Worm (Caenorhabditis elegans) whole organism, L4 larva: ENCODE measurements around the gene mtx-2.

Source experiments
- R02D3.7 ChIP-seq: fragments of 150-350 bp; sonication (generic microtip); optimal IDR thresholded peaks from 3 replicates; lab custom pipeline; 2014; ENCODE audit warnings: missing biosample characterization, missing genetic modification characterization
- ceh-62 ChIP-seq: sonication (generic microtip); optimal IDR thresholded peaks from 2 replicates; lab custom pipeline; 2017; ENCODE audit warnings: missing biosample characterization, missing genetic modification characterization
- fos-1 ChIP-seq: fragments of 150-350 bp; optimal IDR thresholded peaks from 2 replicates; lab custom pipeline; 2014; ENCODE audit warnings: missing biosample characterization, missing genetic modification characterization
- hlh-11 ChIP-seq: fragments of 200-800 bp; sonication (Bioruptor generic); optimal IDR thresholded peaks from 2 replicates; lab custom pipeline; 2018; ENCODE audit warnings: mild to moderate bottlenecking, missing genetic modification characterization, missing compliant biosample characterization
- lin-1 ChIP-seq: fragments of 200-800 bp; sonication (Bioruptor generic); IDR thresholded peaks from 2 replicates; pipeline ENCODE4 v1.3.6; 2022; ENCODE audit warnings: missing genetic modification reagents, missing genetic modification characterization, missing compliant biosample characterization
- mep-1 ChIP-seq: fragments of 150-350 bp; sonication (generic microtip); optimal IDR thresholded peaks from 3 replicates; lab custom pipeline; 2014; ENCODE audit warnings: missing biosample characterization, missing genetic modification characterization
- mxl-2 ChIP-seq: fragments of 200-800 bp; sonication (Bioruptor generic); conservative IDR thresholded peaks from 2 replicates; pipeline ENCODE4 v1.3.6; 2022; ENCODE audit warnings: missing genetic modification reagents, missing genetic modification characterization, missing compliant biosample characterization
- nhr-111 ChIP-seq: fragments of 200-800 bp; sonication (Bioruptor generic); optimal IDR thresholded peaks from 2 replicates; lab custom pipeline; 2018; ENCODE audit warnings: mild to moderate bottlenecking, missing genetic modification characterization, missing compliant biosample characterization
- nhr-25 ChIP-seq: sonication (generic microtip); optimal IDR thresholded peaks from 2 replicates; lab custom pipeline; 2017; ENCODE audit warnings: missing genetic modification characterization, mild to moderate bottlenecking, missing compliant biosample characterization, antibody characterized with exemption, moderate library complexity, borderline replicate concordance; ENCODE audit not compliant: insufficient read depth
- sdz-12 ChIP-seq: fragments of 200-800 bp; sonication (Bioruptor generic); optimal IDR thresholded peaks from 2 replicates; lab custom pipeline; 2018; ENCODE audit warnings: mild to moderate bottlenecking, missing genetic modification characterization, missing compliant biosample characterization

DNA sequence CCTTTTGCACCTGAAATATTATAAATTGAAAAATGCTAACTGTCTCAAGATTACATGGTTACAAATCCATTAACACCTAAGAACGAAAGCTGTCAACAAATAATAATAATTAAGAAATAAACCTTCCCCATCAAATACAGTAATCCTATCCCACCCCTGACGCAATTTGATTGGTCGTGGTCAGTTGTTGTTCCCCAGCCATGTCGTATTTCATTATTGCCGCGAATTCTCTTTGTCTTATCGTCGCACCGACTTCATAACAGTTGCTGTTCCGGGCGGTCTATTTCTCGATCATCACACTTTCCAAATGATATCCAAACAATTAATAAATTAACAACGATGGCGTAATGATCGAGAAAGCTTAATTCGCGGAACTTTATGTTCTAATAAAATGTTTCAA, 15.1 kb upstream of the mtx-2 start:
- no peak for TF ChIP-seq nhr-111 (GFP tag; lab: Kevin White, UChicago)
- TF ChIP-seq mxl-2 (GFP tag; lab: Robert Waterston, UW), result no peak
- no peak for TF ChIP-seq fos-1
- no peak for TF ChIP-seq lin-1 (GFP tag; lab: Robert Waterston, UW)
- TF ChIP-seq nhr-25 (tag; lab: Kevin White, UChicago), result no peak
- TF ChIP-seq mep-1 (tag; lab: Kevin White, UChicago), result no peak
- no peak for TF ChIP-seq R02D3.7 (tag; lab: Kevin White, UChicago)
- TF ChIP-seq hlh-11 (tag; lab: Kevin White, UChicago), result no peak
- TF ChIP-seq ceh-62 (tag; lab: Kevin White, UChicago), result no peak
- no peak for TF ChIP-seq sdz-12 (GFP tag; lab: Kevin White, UChicago)
